Worm (Caenorhabditis elegans) whole organism, L4 larva: ENCODE measurements around the gene D1014.13.
A peak's percentile ranks its signal among the peaks of the same experiment; 100 is the strongest.

Experiments used
- mdl-1 ChIP-seq, 2 experiments: fragments of 150-350 bp in 1 of 2; sonication (generic microtip) in 1 of 2; optimal IDR thresholded peaks; 2 replicates each; lab custom pipeline; 2014 to 2017; ENCODE audit warnings: missing biosample characterization in 2 of 2, missing genetic modification characterization in 2 of 2
- pha-4 ChIP-seq, 2 experiments: fragments of 150-350 bp in 1 of 2; fragments of 200-800 bp in 1 of 2; sonication (Bioruptor generic) in 1 of 2; IDR thresholded peaks in 1 of 2; optimal IDR thresholded peaks in 1 of 2; 2 replicates each; pipeline versions ENCODE4 v1.3.6 to Lab custom; 2014 to 2022; ENCODE audit warnings: missing genetic modification characterization in 2 of 2, missing genetic modification reagents in 2 of 2, missing biosample characterization in 1 of 2, missing compliant biosample characterization in 1 of 2
- skn-1 ChIP-seq: fragments of 150-350 bp; optimal IDR thresholded peaks from 2 replicates; lab custom pipeline; 2014; ENCODE audit warnings: missing biosample characterization, missing genetic modification characterization
- unc-62 ChIP-seq, 3 experiments: fragments of 150-350 bp in 1 of 3; sonication (generic microtip); optimal IDR thresholded peaks in 2 of 3; peaks in 1 of 3; 1 replicate in 1 of 3; 2 replicates in 2 of 3; lab custom pipeline; 2014 to 2017; ENCODE audit warnings: missing biosample characterization in 3 of 3, missing genetic modification characterization in 3 of 3, missing genetic modification reagents in 3 of 3, missing genotype in 1 of 3
- zfp-3 ChIP-seq: fragments of 200-800 bp; sonication (Bioruptor generic); conservative IDR thresholded peaks from 2 replicates; pipeline ENCODE4 v1.3.6; 2022; ENCODE audit warnings: missing genetic modification reagents, missing genetic modification characterization, missing compliant biosample characterization

DNA sequence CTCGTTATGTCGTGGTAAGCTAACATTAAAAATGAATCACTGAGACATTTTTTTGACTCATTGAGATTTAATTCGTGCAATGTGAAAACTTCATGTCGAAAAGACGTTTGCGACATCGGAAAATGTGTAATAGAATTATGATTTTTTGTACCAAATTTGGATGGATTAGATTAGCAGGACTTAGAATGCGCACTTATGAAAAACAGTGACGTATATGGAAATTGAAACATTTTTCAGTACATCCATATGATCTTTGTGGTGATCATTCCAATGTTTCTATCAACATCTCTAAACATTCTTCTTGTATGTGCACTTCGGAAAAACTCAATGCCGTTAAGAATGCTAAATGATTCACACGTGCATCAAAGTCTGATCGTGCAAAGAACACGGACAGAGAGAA is 914 bp upstream of the D1014.13 start:
- TF ChIP-seq mdl-1 (tag; optimal IDR thresholded peaks at IDR 0.05; lab: Kevin White, UChicago): no peak
- TF ChIP-seq zfp-3 (GFP tag; lab: Robert Waterston, UW): no peak
- TF ChIP-seq unc-62 (GFP tag; optimal IDR thresholded peaks at IDR 0.05 in 1 of 2; lab: Kevin White, UChicago): peak in 1 of 2 experiments; percentile 95
- no peak for TF ChIP-seq unc-62 (tag; optimal IDR thresholded peaks at IDR 0.05; lab: Kevin White, UChicago)
- TF ChIP-seq pha-4 (GFP tag; IDR thresholded peaks at IDR 0.05; lab: Robert Waterston, UW): no peak
- TF ChIP-seq pha-4 (tag; optimal IDR thresholded peaks at IDR 0.05; lab: Kevin White, UChicago): no peak
- TF ChIP-seq skn-1: no peak
